Fruit fly (Drosophila melanogaster): ENCODE data around the gene CG44008.

CG44008 gene

dm6 chr2L:11804228-11805044 lies 37.8 kb downstream of the CG44008 start:
- TF ChIP-seq CG17801 (GFP tag; optimal IDR thresholded peaks at IDR 0.05; ENCODE audit: partially characterized antibody), result no peak

- TF ChIP-seq CG17801 (GFP tag; optimal IDR thresholded peaks at IDR 0.05; ENCODE audit: partially characterized antibody), result no peak
Measured at dm6 chr2L:11797127-11797526, 45.1 kb downstream of the CG44008 start.

dm6 chr2L:11793986-11794385 lies 48.3 kb downstream of the CG44008 start, which contains the start of gene CG14937:
Gene CG14937 (minus strand): TSS chr2L:11794086.
- no peak for TF ChIP-seq CG17801 (GFP tag; optimal IDR thresholded peaks at IDR 0.05; ENCODE audit: partially characterized antibody)

dm6 chr2L:11792265-11792664 lies 50.0 kb downstream of the CG44008 start, which contains the start of gene Tsp33B:
Gene Tsp33B (minus strand): TSS chr2L:11792365.
- no peak for TF ChIP-seq CG17801 (GFP tag; optimal IDR thresholded peaks at IDR 0.05; ENCODE audit: partially characterized antibody)
